Worm (Caenorhabditis elegans) whole organism, L1 larva: ENCODE measurements around the gene R05G6.9.

Experiments
- F16B12.6 ChIP-seq: fragments of 150-350 bp; optimal IDR thresholded peaks from 2 replicates; lab custom pipeline; 2014; ENCODE audit warnings: missing biosample characterization, missing genetic modification characterization
- efl-1 ChIP-seq, 4 experiments: fragments of 150-350 bp; optimal IDR thresholded peaks in 3 of 4; peaks in 1 of 4; 1 replicate in 1 of 4; 2 replicates in 3 of 4; lab custom pipeline; 2014; ENCODE audit warnings: missing biosample characterization in 2 of 4, missing genetic modification characterization in 2 of 4, missing genetic modification reagents in 2 of 4
- elt-3 ChIP-seq, 6 experiments: fragments of 150-350 bp in 1 of 6; sonication (generic microtip); optimal IDR thresholded peaks; 2 replicates each; lab custom pipeline; 2017 to 2018; ENCODE audit warnings: missing biosample characterization in 6 of 6, missing genetic modification characterization in 6 of 6, inconsistent platforms in 1 of 6
- hpl-2 ChIP-seq: fragments of 150-350 bp; optimal IDR thresholded peaks from 2 replicates; lab custom pipeline; 2014; ENCODE audit warnings: missing biosample characterization, missing genetic modification reagents, missing genetic modification characterization
- lin-13 ChIP-seq: fragments of 150-350 bp; optimal IDR thresholded peaks from 2 replicates; lab custom pipeline; 2014; ENCODE audit warnings: missing biosample characterization, missing genetic modification reagents, missing genetic modification characterization
- tbx-2 ChIP-seq: sonication (generic microtip); optimal IDR thresholded peaks from 2 replicates; lab custom pipeline; 2016; ENCODE audit warnings: missing genetic modification characterization, missing compliant biosample characterization

DNA sequence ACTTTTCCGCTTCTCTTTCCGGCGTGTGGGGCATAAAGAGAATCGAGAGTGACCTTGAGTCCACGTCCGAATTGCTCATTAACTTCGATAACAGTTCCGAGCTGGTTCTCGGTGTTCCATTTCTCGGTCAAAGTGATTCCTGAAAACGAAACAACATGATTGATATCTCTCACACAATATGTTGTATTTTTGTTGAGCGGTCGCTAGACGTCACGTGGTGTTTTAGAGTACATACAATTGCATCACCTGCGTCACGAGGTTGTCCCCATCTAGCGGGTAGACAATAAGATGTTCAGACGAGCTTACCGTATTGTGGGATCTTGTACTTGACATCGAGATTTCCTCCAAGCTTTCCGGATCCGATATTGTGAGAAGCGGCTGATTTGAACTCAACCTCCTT is 8.8 kb downstream of the R05G6.9 start:
- no peak for TF ChIP-seq hpl-2 (GFP tag; lab: Kevin White, UChicago)
- peak in 1 of 6 experiments; percentile 65 for TF ChIP-seq elt-3 (tag; optimal IDR thresholded peaks at IDR 0.05; lab: Kevin White, UChicago)
- TF ChIP-seq tbx-2 (tag; lab: Kevin White, UChicago) = no peak
- peak; percentile 11 to 45 for TF ChIP-seq efl-1 (optimal IDR thresholded peaks at IDR 0.05; lab: Kevin White, UChicago)
- peak; percentile 59 to 97 for TF ChIP-seq efl-1 (GFP tag; optimal IDR thresholded peaks at IDR 0.05 in 1 of 2; lab: Kevin White, UChicago)
- no peak for TF ChIP-seq F16B12.6 (tag; lab: Kevin White, UChicago)
- peak; percentile 56 for TF ChIP-seq lin-13 (GFP tag; lab: Kevin White, UChicago)
